Worm (Caenorhabditis elegans) whole organism, L2 larva: ENCODE measurements around the gene cest-26.

Source experiments
- C34F6.9 ChIP-seq: fragments of 150-350 bp; optimal IDR thresholded peaks from 2 replicates; lab custom pipeline; 2014; ENCODE audit warnings: missing biosample characterization, missing genetic modification characterization
- F13H6.1 ChIP-seq: sonication (generic microtip); optimal IDR thresholded peaks from 2 replicates; lab custom pipeline; 2016; ENCODE audit warnings: missing genetic modification characterization, missing compliant biosample characterization
- alr-1 ChIP-seq: fragments of 150-350 bp; optimal IDR thresholded peaks from 2 replicates; lab custom pipeline; 2014; ENCODE audit warnings: missing biosample characterization, missing genetic modification characterization
- aly-2 ChIP-seq: fragments of 150-350 bp; optimal IDR thresholded peaks from 2 replicates; lab custom pipeline; 2014; ENCODE audit warnings: missing biosample characterization, missing genetic modification characterization
- ama-1 ChIP-seq: fragments of 150-350 bp; optimal IDR thresholded peaks from 2 replicates; lab custom pipeline; 2018; ENCODE audit warnings: inconsistent platforms
- blmp-1 ChIP-seq: sonication (generic microtip); optimal IDR thresholded peaks from 2 replicates; lab custom pipeline; 2017; ENCODE audit warnings: missing genetic modification characterization, mild to moderate bottlenecking, missing compliant biosample characterization, antibody characterized with exemption, moderate library complexity; ENCODE audit not compliant: insufficient read depth
- ceh-16 ChIP-seq: fragments of 150-350 bp; optimal IDR thresholded peaks from 2 replicates; lab custom pipeline; 2014; ENCODE audit warnings: missing biosample characterization, missing genetic modification characterization
- dmd-4 ChIP-seq: sonication (generic microtip); optimal IDR thresholded peaks from 2 replicates; lab custom pipeline; 2017; ENCODE audit warnings: missing biosample characterization, missing genetic modification characterization
- egl-27 ChIP-seq: sonication (generic microtip); optimal IDR thresholded peaks from 3 replicates; lab custom pipeline; 2017; ENCODE audit warnings: missing biosample characterization, missing genetic modification reagents, missing genetic modification characterization
- elt-3 ChIP-seq: sonication (generic microtip); optimal IDR thresholded peaks from 2 replicates; lab custom pipeline; 2017; ENCODE audit warnings: missing biosample characterization, missing genetic modification characterization
- fos-1 ChIP-seq: fragments of 150-350 bp; optimal IDR thresholded peaks from 2 replicates; lab custom pipeline; 2014; ENCODE audit warnings: missing biosample characterization, missing genetic modification characterization
- gmeb-1 ChIP-seq: fragments of 150-350 bp; optimal IDR thresholded peaks from 2 replicates; lab custom pipeline; 2014; ENCODE audit warnings: missing biosample characterization, missing genetic modification characterization
- lin-11 ChIP-seq: fragments of 150-350 bp; sonication (generic microtip); optimal IDR thresholded peaks from 2 replicates; lab custom pipeline; 2014; ENCODE audit warnings: missing biosample characterization, missing genetic modification characterization, inconsistent platforms, mixed read lengths
- lin-39 ChIP-seq: fragments of 150-350 bp; optimal IDR thresholded peaks from 2 replicates; lab custom pipeline; 2014; ENCODE audit warnings: missing biosample characterization, missing genetic modification reagents, missing genetic modification characterization
- lsy-2 ChIP-seq, 2 experiments: fragments of 150-350 bp in 1 of 2; sonication (generic microtip) in 1 of 2; optimal IDR thresholded peaks; 2 replicates each; lab custom pipeline; 2014 to 2017; ENCODE audit warnings: missing biosample characterization in 2 of 2, missing genetic modification characterization in 2 of 2
- mab-5 ChIP-seq: fragments of 150-350 bp; optimal IDR thresholded peaks from 2 replicates; lab custom pipeline; 2014; ENCODE audit warnings: missing biosample characterization, missing genetic modification characterization
- mbf-1 ChIP-seq: sonication (generic microtip); optimal IDR thresholded peaks from 2 replicates; lab custom pipeline; 2017; ENCODE audit warnings: missing biosample characterization, missing genetic modification characterization
- mdl-1 ChIP-seq, 2 experiments: fragments of 150-350 bp in 1 of 2; sonication (generic microtip) in 1 of 2; optimal IDR thresholded peaks; 2 replicates each; lab custom pipeline; 2017; ENCODE audit warnings: missing biosample characterization in 2 of 2, missing genetic modification characterization in 2 of 2
- nhr-11 ChIP-seq: fragments of 150-350 bp; optimal IDR thresholded peaks from 2 replicates; lab custom pipeline; 2014; ENCODE audit warnings: missing biosample characterization, missing genetic modification characterization
- nhr-12 ChIP-seq: fragments of 150-350 bp; optimal IDR thresholded peaks from 2 replicates; lab custom pipeline; 2014; ENCODE audit warnings: missing biosample characterization, missing genetic modification characterization
- nhr-129 ChIP-seq: fragments of 150-350 bp; optimal IDR thresholded peaks from 2 replicates; lab custom pipeline; 2014; ENCODE audit warnings: missing biosample characterization, missing genetic modification characterization
- nhr-23 ChIP-seq: fragments of 150-350 bp; optimal IDR thresholded peaks from 2 replicates; lab custom pipeline; 2014; ENCODE audit warnings: missing biosample characterization, missing genetic modification reagents, missing genetic modification characterization
- nhr-237 ChIP-seq: fragments of 150-350 bp; optimal IDR thresholded peaks from 2 replicates; lab custom pipeline; 2014; ENCODE audit warnings: missing biosample characterization, missing genetic modification characterization
- nhr-25 ChIP-seq: fragments of 150-350 bp; sonication (generic microtip); optimal IDR thresholded peaks from 3 replicates; lab custom pipeline; 2014; ENCODE audit warnings: missing biosample characterization, missing genetic modification characterization
- nhr-6 ChIP-seq: fragments of 150-350 bp; optimal IDR thresholded peaks from 2 replicates; lab custom pipeline; 2014; ENCODE audit warnings: missing biosample characterization, missing genetic modification characterization
- nhr-77 ChIP-seq: fragments of 150-350 bp; optimal IDR thresholded peaks from 2 replicates; lab custom pipeline; 2014; ENCODE audit warnings: missing biosample characterization, missing genetic modification characterization
- peb-1 ChIP-seq: fragments of 150-350 bp; optimal IDR thresholded peaks from 2 replicates; lab custom pipeline; 2014; ENCODE audit warnings: missing biosample characterization, missing genetic modification characterization
- sem-4 ChIP-seq: fragments of 150-350 bp; optimal IDR thresholded peaks from 2 replicates; lab custom pipeline; 2014; ENCODE audit warnings: missing biosample characterization, missing genetic modification reagents, missing genetic modification characterization
- sma-9 ChIP-seq, 2 experiments: fragments of 150-350 bp in 1 of 2; sonication (generic microtip) in 1 of 2; optimal IDR thresholded peaks; 2 replicates each; lab custom pipeline; 2014 to 2016; ENCODE audit warnings: missing genetic modification characterization in 2 of 2, mild to moderate bottlenecking in 1 of 2, missing biosample characterization in 1 of 2, missing compliant biosample characterization in 1 of 2, missing genetic modification reagents in 1 of 2, moderate library complexity in 1 of 2
- snpc-4 ChIP-seq: fragments of 150-350 bp; optimal IDR thresholded peaks from 2 replicates; lab custom pipeline; 2014; ENCODE audit warnings: missing biosample characterization, missing genetic modification characterization
- unc-55 ChIP-seq: fragments of 150-350 bp; sonication (generic microtip); optimal IDR thresholded peaks from 3 replicates; lab custom pipeline; 2014; ENCODE audit warnings: missing biosample characterization, missing genetic modification reagents, missing genetic modification characterization
- unc-62 ChIP-seq: fragments of 150-350 bp; optimal IDR thresholded peaks from 2 replicates; lab custom pipeline; 2014; ENCODE audit warnings: missing biosample characterization, missing genetic modification reagents, missing genetic modification characterization
- zag-1 ChIP-seq: fragments of 150-350 bp; optimal IDR thresholded peaks from 2 replicates; lab custom pipeline; 2014; ENCODE audit warnings: missing biosample characterization, missing genetic modification characterization
- ztf-1 ChIP-seq: fragments of 200-800 bp; sonication (Bioruptor generic); conservative IDR thresholded peaks from 2 replicates; pipeline ENCODE4 v1.3.6; 2022; ENCODE audit warnings: missing genetic modification characterization, missing compliant biosample characterization
- ztf-11 ChIP-seq: sonication (generic microtip); optimal IDR thresholded peaks from 2 replicates; lab custom pipeline; 2017; ENCODE audit warnings: missing biosample characterization, missing genetic modification characterization
- ztf-4 ChIP-seq: fragments of 150-350 bp; optimal IDR thresholded peaks from 2 replicates; lab custom pipeline; 2014; ENCODE audit warnings: missing biosample characterization, missing genetic modification characterization

cest-26 gene

DNA sequence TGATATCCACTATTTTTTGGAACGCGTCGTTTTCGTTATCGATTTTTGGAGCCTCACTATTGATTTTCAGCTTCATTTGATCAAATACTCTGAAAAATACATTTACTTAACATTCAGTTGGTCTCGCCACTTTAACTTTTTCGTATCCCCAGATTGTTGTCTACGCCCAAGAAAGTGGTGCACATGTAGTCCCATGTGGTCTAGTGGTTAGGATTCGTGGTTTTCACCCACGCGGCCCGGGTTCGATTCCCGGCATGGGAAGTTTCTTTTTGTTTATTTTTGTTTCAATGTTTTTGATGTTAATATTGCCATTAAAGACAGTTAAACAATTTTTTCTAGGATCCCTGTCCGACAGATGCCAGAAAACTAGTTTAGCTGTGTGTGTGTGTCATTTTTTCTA lies 6.6 kb upstream of the cest-26 start (continued):
- TF ChIP-seq sma-9 (GFP tag; optimal IDR thresholded peaks at IDR 0.05; lab: Kevin White, UChicago): peak; percentile 76
- TF ChIP-seq sma-9 (tag; optimal IDR thresholded peaks at IDR 0.05; lab: Kevin White, UChicago): no peak

DNA sequence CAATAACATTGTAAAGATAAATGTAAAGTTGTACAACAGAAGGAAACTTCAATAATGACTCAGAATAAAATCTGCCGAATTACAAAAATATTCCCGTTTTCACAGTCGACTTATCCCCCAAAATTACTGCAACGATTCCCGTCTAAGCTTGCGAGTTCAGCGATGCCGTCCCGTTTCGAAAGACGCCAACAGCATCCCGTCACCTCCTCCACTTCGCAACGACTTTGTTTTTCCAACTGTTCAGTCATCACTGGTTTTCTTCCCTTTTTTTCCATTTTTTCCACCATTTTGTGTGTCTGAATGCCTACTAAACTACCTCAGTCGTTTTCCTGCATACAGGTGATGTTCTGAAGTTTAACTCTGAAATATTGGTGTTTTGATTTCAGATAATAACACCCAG lies 3.2 kb upstream of the cest-26 start, which contains the start of gene F15A8.1:
Gene F15A8.1 (plus strand): TSS at position 301 of the 400 bp plus-strand sequence.
- TF ChIP-seq lin-11 (tag; lab: Kevin White, UChicago) (no peak), lsy-2 (tag; optimal IDR thresholded peaks at IDR 0.05; lab: Kevin White, UChicago) (no peak), F13H6.1 (no peak), fos-1 (no peak), dmd-4 (tag; lab: Kevin White, UChicago) (no peak)

DNA sequence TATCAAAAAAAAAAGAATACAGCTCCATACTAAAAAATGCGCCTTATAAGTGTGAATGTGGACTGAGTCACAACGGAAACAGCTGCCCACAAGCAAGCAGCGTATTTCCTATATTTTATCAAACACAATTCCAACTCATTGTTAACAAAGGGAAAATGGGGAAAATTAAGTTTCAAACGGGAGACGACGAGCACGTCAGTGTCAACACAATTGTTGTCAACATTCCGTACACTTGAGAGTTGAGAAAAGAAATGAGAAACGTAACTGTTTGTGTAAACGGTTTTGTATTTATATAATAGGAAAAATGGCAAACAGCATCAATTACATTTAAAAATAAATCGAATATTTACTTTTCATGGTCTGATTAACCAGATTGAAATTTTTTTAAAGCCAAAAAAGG lies 2.2 kb upstream of the cest-26 start:
- peak; percentile 2 for TF ChIP-seq F13H6.1
- no peak for TF ChIP-seq ceh-16 (tag; lab: Kevin White, UChicago)
- TF ChIP-seq fos-1: peak; percentile 29
- no peak for TF ChIP-seq ztf-1 (GFP tag; lab: Robert Waterston, UW)
- no peak for TF ChIP-seq peb-1 (tag; lab: Kevin White, UChicago)
- no peak for TF ChIP-seq mdl-1 (tag; optimal IDR thresholded peaks at IDR 0.05; lab: Kevin White, UChicago)

DNA sequence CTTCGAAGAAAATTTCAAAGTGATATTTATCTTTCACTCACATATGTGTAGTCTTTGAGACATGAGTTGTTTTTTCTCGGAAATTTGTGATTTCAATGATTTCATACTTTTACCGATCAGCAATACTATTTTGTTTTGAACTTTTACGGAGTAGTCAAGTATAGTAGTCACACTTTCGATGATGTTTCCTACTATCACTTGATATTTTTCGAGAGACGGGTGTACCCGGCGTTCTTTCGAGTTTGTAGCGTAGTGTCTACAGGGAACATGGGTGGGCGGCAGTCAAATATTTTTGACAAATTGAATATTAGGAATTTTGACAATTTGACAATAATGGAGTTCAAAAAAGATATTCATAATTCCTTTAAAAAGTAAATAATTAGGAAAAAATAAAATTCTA lies 1.4 kb upstream of the cest-26 start:
- no peak for TF ChIP-seq nhr-6 (tag; lab: Kevin White, UChicago)
- TF ChIP-seq egl-27 (tag; lab: Kevin White, UChicago): no peak
- no peak for TF ChIP-seq alr-1

DNA sequence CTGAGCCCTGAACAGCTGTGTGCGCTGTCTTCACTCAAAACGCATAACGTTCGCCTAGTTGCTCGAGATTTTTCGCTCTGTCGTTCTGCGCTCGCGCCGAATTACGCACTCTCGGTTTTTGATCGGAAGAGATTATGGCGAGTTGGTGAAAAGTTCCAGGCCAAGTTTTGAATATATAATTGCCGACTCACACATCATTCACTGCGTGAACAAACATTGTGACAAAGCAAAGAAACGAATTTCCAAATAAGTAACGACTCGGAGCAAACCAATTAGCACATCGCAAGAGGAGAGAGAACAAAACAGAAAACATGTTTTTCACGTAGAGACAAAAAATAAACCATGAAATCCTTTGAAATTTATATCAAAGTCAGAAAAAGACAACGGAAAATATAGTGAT lies 2.1 kb downstream of the cest-26 start:
- no peak for TF ChIP-seq ztf-11 (tag; lab: Kevin White, UChicago)
- TF ChIP-seq F13H6.1: no peak

DNA sequence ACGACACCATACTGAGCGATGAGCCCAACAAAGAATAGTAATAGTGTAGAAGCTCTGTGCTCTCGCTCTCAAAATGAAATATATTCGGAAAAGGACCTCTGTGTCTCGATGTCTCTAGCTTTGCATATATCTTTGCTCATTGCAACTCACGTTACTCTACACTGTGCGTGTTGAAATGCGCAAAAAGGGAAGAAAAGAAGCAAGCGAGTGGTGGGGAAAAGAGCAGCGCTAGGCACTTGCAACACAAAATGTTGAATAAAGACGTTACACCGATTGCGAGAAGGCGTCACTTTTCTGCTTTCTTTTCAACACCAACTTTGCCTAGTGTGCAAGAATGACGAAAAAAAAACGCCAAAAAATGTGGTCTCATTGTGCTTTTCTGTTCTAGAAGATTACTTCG lies 2.9 kb downstream of the cest-26 start:
- no peak for TF ChIP-seq lin-39 (tag; lab: Kevin White, UChicago)
- TF ChIP-seq zag-1 (tag; lab: Kevin White, UChicago): peak; percentile 8
- peak; percentile 18 for TF ChIP-seq unc-55 (GFP tag; lab: Kevin White, UChicago)
- TF ChIP-seq ceh-16 (tag; lab: Kevin White, UChicago): no peak
- peak; percentile 8 for TF ChIP-seq nhr-129 (tag; lab: Kevin White, UChicago)
- no peak for TF ChIP-seq C34F6.9 (tag; lab: Kevin White, UChicago)

DNA sequence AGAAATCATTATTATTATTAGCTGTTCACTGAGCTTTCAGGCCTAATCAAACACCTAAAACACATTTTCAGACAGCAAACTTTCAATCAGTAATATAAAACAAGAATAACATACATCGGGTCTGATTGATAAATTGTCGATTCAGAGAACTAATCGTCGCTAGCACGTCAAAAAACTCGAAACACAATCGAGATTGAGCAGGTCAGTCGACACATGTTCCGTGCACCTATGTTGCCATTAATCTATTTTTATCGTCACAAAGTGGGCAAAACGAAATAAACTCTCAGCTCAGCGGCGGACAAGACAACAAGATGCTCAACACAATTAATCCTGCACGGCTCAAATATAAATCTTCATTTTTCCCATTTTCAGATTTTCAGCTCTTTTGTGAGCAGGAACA lies 8.1 kb downstream of the cest-26 start:
- no peak for TF ChIP-seq aly-2 (tag; lab: Kevin White, UChicago)
- TF ChIP-seq mab-5: no peak
- TF ChIP-seq nhr-25 (tag; lab: Kevin White, UChicago): no peak
- no peak for TF ChIP-seq snpc-4 (tag; lab: Kevin White, UChicago)
- TF ChIP-seq peb-1 (tag; lab: Kevin White, UChicago): no peak
- TF ChIP-seq ztf-4 (tag; lab: Kevin White, UChicago): no peak
- TF ChIP-seq ztf-11 (tag; lab: Kevin White, UChicago): no peak
- TF ChIP-seq unc-62 (GFP tag; lab: Kevin White, UChicago): no peak
- TF ChIP-seq nhr-237 (tag; lab: Kevin White, UChicago): no peak
- no peak for TF ChIP-seq nhr-77
- TF ChIP-seq nhr-11: no peak
- TF ChIP-seq ama-1 (lab: Kevin White, UChicago): no peak

DNA sequence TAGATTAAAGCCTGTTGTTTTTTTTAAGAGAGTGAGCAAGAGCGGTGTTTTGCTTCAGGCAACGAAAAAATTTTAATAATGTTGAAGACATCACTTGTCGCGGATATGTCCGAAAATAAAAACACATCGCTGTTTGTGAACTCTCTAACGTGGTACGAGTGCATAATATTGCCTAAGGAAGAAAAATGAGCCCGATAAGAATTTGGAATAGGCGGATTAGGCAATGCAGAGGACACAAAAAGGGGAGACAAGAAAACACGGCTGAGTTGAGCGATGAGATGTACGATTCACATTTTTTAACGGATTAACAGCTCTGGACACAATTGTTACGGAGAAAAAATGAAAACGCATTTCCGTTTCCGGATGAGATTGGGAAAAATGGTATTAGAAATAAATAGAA lies 10.1 kb downstream of the cest-26 start:
- no peak for TF ChIP-seq aly-2 (tag; lab: Kevin White, UChicago)
- no peak for TF ChIP-seq nhr-12
- TF ChIP-seq ztf-1 (GFP tag; lab: Robert Waterston, UW): no peak
- TF ChIP-seq sem-4: no peak
- no peak for TF ChIP-seq mdl-1 (tag; optimal IDR thresholded peaks at IDR 0.05; lab: Kevin White, UChicago)
- no peak for TF ChIP-seq nhr-6 (tag; lab: Kevin White, UChicago)
- no peak for TF ChIP-seq elt-3 (tag; lab: Kevin White, UChicago)
- TF ChIP-seq mbf-1: no peak
- TF ChIP-seq gmeb-1 (tag; lab: Kevin White, UChicago): no peak
- no peak for TF ChIP-seq alr-1
- no peak for TF ChIP-seq lin-39 (tag; lab: Kevin White, UChicago)
- no peak for TF ChIP-seq blmp-1 (tag; lab: Kevin White, UChicago)
- no peak for TF ChIP-seq nhr-23 (tag; lab: Kevin White, UChicago)
- no peak for TF ChIP-seq lsy-2 (tag; optimal IDR thresholded peaks at IDR 0.05; lab: Kevin White, UChicago)
- no peak for TF ChIP-seq ztf-11 (tag; lab: Kevin White, UChicago)
